In genomic region chrX:5025283-5025682, dm6 we compare ENCODE assay signal across 5 fruit fly cellular contexts.
TF ChIP-seq lines count a peak whose summit lies in the region.

No protein-coding gene starts in this region.

- no peak for TF ChIP-seq CTCF in whole organism, embryonic (GFP tag; optimal IDR thresholded peaks at IDR 0.05; lab: Kevin White, UChicago)

TF ChIP-seq in whole organism, 6 proteins besides CTCF, POLR2A, EP300 and RAD21:
- TF ChIP-seq EcR (GFP tag; optimal IDR thresholded peaks at IDR 0.05; lab: Kevin White, UChicago): no peak
- peak; percentile 61 for TF ChIP-seq pan (optimal IDR thresholded peaks at IDR 0.05; lab: Kevin White, UChicago)

TF ChIP-seq in whole organism, embryonic, 481 proteins besides CTCF, POLR2A, EP300 and RAD21:
- TF ChIP-seq lbe (GFP tag; optimal IDR thresholded peaks at IDR 0.05; lab: Kevin White, UChicago) (peak; percentile 76), CG15514 (GFP tag; optimal IDR thresholded peaks at IDR 0.05; lab: Kevin White, UChicago) (no peak), corto (GFP tag; optimal IDR thresholded peaks at IDR 0.05; lab: Kevin White, UChicago) (peak; percentile 19), lola (GFP tag; optimal IDR thresholded peaks at IDR 0.05; lab: Kevin White, UChicago) (no peak), twi (tag; optimal IDR thresholded peaks at IDR 0.05; lab: Kevin White, UChicago) (no peak)
TF ChIP-seq in whole organism, embryonic: peak in this region for 2.

TF ChIP-seq in whole organism, prepupa, 60 proteins besides CTCF, POLR2A, EP300 and RAD21 (continues in another document):
- no peak for TF ChIP-seq CG10669 (GFP tag; optimal IDR thresholded peaks at IDR 0.05; lab: Kevin White, UChicago)
- peak; percentile 85 for TF ChIP-seq esn (GFP tag; optimal IDR thresholded peaks at IDR 0.05; lab: Kevin White, UChicago)
- peak; percentile 83 for TF ChIP-seq Eip78C (GFP tag; lab: Kevin White, UChicago)
- peak; percentile 84 for TF ChIP-seq topi (GFP tag; optimal IDR thresholded peaks at IDR 0.05; lab: Kevin White, UChicago)
- TF ChIP-seq Smox (GFP tag; optimal IDR thresholded peaks at IDR 0.05; lab: Kevin White, UChicago): peak; percentile 80
- TF ChIP-seq CG3032 (tag; optimal IDR thresholded peaks at IDR 0.05; lab: Kevin White, UChicago): no peak
- TF ChIP-seq cyc (GFP tag; optimal IDR thresholded peaks at IDR 0.05; lab: Kevin White, UChicago): peak; percentile 68
- TF ChIP-seq dac (GFP tag; optimal IDR thresholded peaks at IDR 0.05; lab: Kevin White, UChicago): no peak
- no peak for TF ChIP-seq CG9139 (GFP tag; optimal IDR thresholded peaks at IDR 0.05; lab: Kevin White, UChicago)
- peak; percentile 21 for TF ChIP-seq CG32006 (GFP tag; optimal IDR thresholded peaks at IDR 0.05; lab: Kevin White, UChicago)
- peak; percentile 36 for TF ChIP-seq CG6792 (GFP tag; optimal IDR thresholded peaks at IDR 0.05; lab: Kevin White, UChicago)
- TF ChIP-seq lz (GFP tag; optimal IDR thresholded peaks at IDR 0.05; lab: Kevin White, UChicago): peak; percentile 79
- TF ChIP-seq Eip93F (GFP tag; optimal IDR thresholded peaks at IDR 0.05; lab: Kevin White, UChicago): peak; percentile 65
- TF ChIP-seq net (GFP tag; optimal IDR thresholded peaks at IDR 0.05; lab: Kevin White, UChicago): no peak
- peak; percentile 48; the same call in 2 of the 3 replicates for TF ChIP-seq CG6163 (GFP tag; IDR thresholded peaks at IDR 0.05; lab: Robert Waterston, UW)
- peak; percentile 21 for TF ChIP-seq CG11902 (GFP tag; optimal IDR thresholded peaks at IDR 0.05; lab: Kevin White, UChicago)
- no peak for TF ChIP-seq Ets96B (tag; optimal IDR thresholded peaks at IDR 0.05; lab: Kevin White, UChicago)
- TF ChIP-seq Hr4 (GFP tag; optimal IDR thresholded peaks at IDR 0.05; lab: Kevin White, UChicago): peak; percentile 9
- TF ChIP-seq Blimp-1 (GFP tag; optimal IDR thresholded peaks at IDR 0.05; lab: Kevin White, UChicago): no peak
- TF ChIP-seq CG8319 (GFP tag; optimal IDR thresholded peaks at IDR 0.05; lab: Kevin White, UChicago): peak; percentile 27
- no peak for TF ChIP-seq eg (GFP tag; IDR thresholded peaks at IDR 0.05; lab: Robert Waterston, UW)
- peak; percentile 20 for TF ChIP-seq Eip75B (GFP tag; optimal IDR thresholded peaks at IDR 0.05; lab: Kevin White, UChicago)
- TF ChIP-seq CG8632 (GFP tag; optimal IDR thresholded peaks at IDR 0.05; lab: Kevin White, UChicago): peak; percentile 25
- TF ChIP-seq ss (GFP tag; optimal IDR thresholded peaks at IDR 0.05; lab: Kevin White, UChicago): no peak
- TF ChIP-seq CG6276 (GFP tag; optimal IDR thresholded peaks at IDR 0.05; lab: Kevin White, UChicago): no peak
- TF ChIP-seq Hr39 (GFP tag; optimal IDR thresholded peaks at IDR 0.05; lab: Kevin White, UChicago): peak; percentile 66
- no peak for TF ChIP-seq salr (GFP tag; optimal IDR thresholded peaks at IDR 0.05; lab: Kevin White, UChicago)
- TF ChIP-seq fd59A (GFP tag; optimal IDR thresholded peaks at IDR 0.05; lab: Kevin White, UChicago): no peak
- peak; percentile 68 for TF ChIP-seq CG31627 (GFP tag; optimal IDR thresholded peaks at IDR 0.05; lab: Kevin White, UChicago)

TF ChIP-seq in whole organism, pupa, 21 proteins besides CTCF, POLR2A, EP300 and RAD21:
- TF ChIP-seq CG4496 (GFP tag; IDR thresholded peaks at IDR 0.05; lab: Robert Waterston, UW) (no peak), D1 (tag; optimal IDR thresholded peaks at IDR 0.05; lab: Kevin White, UChicago) (no peak), Pif1B (GFP tag; optimal IDR thresholded peaks at IDR 0.05; lab: Kevin White, UChicago) (peak; percentile 44), CG8301 (tag; optimal IDR thresholded peaks at IDR 0.05; lab: Kevin White, UChicago) (no peak), EcR (GFP tag; optimal IDR thresholded peaks at IDR 0.05; lab: Kevin White, UChicago) (no peak), Ets98B (GFP tag; IDR thresholded peaks at IDR 0.05; lab: Robert Waterston, UW) (no peak), gl (tag; optimal IDR thresholded peaks at IDR 0.05; lab: Kevin White, UChicago) (no peak), CG14655 (GFP tag; optimal IDR thresholded peaks at IDR 0.05; lab: Kevin White, UChicago) (peak; percentile 10), CG34367 (tag; optimal IDR thresholded peaks at IDR 0.05; lab: Kevin White, UChicago) (no peak), Snoo (tag; optimal IDR thresholded peaks at IDR 0.05; lab: Kevin White, UChicago) (peak; percentile 66), CG32121 (GFP tag; IDR thresholded peaks at IDR 0.05; lab: Robert Waterston, UW) (no peak), CG9948 (tag; optimal IDR thresholded peaks at IDR 0.05; lab: Kevin White, UChicago) (peak; percentile 14), CG12605 (GFP tag; IDR thresholded peaks at IDR 0.05; lab: Robert Waterston, UW) (no peak), CG10348 (GFP tag; IDR thresholded peaks at IDR 0.05; lab: Robert Waterston, UW) (no peak), CG13204 (GFP tag; optimal IDR thresholded peaks at IDR 0.05; lab: Kevin White, UChicago) (no peak), CG17806 (tag; optimal IDR thresholded peaks at IDR 0.05; lab: Kevin White, UChicago) (peak; percentile 12), fd96Ca (GFP tag; IDR thresholded peaks at IDR 0.05; lab: Robert Waterston, UW) (no peak), CG8159 (tag; optimal IDR thresholded peaks at IDR 0.05; lab: Kevin White, UChicago) (no peak), rn (GFP tag; IDR thresholded peaks at IDR 0.05; lab: Robert Waterston, UW) (no peak), Pif1A (GFP tag; optimal IDR thresholded peaks at IDR 0.05; lab: Kevin White, UChicago) (peak; percentile 4), CG15710 (tag; optimal IDR thresholded peaks at IDR 0.05; lab: Kevin White, UChicago) (no peak)

TF ChIP-seq in whole organism, wandering third instar larva, 38 proteins besides CTCF, POLR2A, EP300 and RAD21:
- TF ChIP-seq Hr83 (GFP tag; optimal IDR thresholded peaks at IDR 0.05; lab: Kevin White, UChicago; ENCODE audit: poor library complexity, severe bottlenecking) (no peak), brk (GFP tag; optimal IDR thresholded peaks at IDR 0.05; lab: Kevin White, UChicago) (peak; percentile 61), usp (GFP tag; optimal IDR thresholded peaks at IDR 0.05; lab: Kevin White, UChicago) (no peak), Dfd (GFP tag; optimal IDR thresholded peaks at IDR 0.05; lab: Kevin White, UChicago) (no peak), Myc (optimal IDR thresholded peaks at IDR 0.05; lab: Kevin White, UChicago) (no peak), lola (GFP tag; optimal IDR thresholded peaks at IDR 0.05; lab: Kevin White, UChicago) (no peak), fru (GFP tag; optimal IDR thresholded peaks at IDR 0.05; lab: Kevin White, UChicago) (peak; percentile 68), OdsH (GFP tag; optimal IDR thresholded peaks at IDR 0.05; lab: Kevin White, UChicago) (peak; percentile 66), Sp1 (GFP tag; optimal IDR thresholded peaks at IDR 0.05; lab: Kevin White, UChicago) (peak; percentile 74), Rel (GFP tag; optimal IDR thresholded peaks at IDR 0.05; lab: Kevin White, UChicago) (peak; percentile 31), Rel (tag; optimal IDR thresholded peaks at IDR 0.05; lab: Kevin White, UChicago) (peak; percentile 6), sv (GFP tag; optimal IDR thresholded peaks at IDR 0.05; lab: Kevin White, UChicago) (no peak), Dif (GFP tag; optimal IDR thresholded peaks at IDR 0.05; lab: Kevin White, UChicago; ENCODE audit: partially characterized antibody) (no peak), ey (GFP tag; optimal IDR thresholded peaks at IDR 0.05; lab: Kevin White, UChicago) (peak; percentile 60), CG9705 (GFP tag; optimal IDR thresholded peaks at IDR 0.05; lab: Kevin White, UChicago) (peak; percentile 38), GATAd (GFP tag; optimal IDR thresholded peaks at IDR 0.05; lab: Kevin White, UChicago) (no peak), N (GFP tag; optimal IDR thresholded peaks at IDR 0.05; lab: Kevin White, UChicago) (no peak), Mio (GFP tag; optimal IDR thresholded peaks at IDR 0.05; lab: Kevin White, UChicago) (no peak), CG32264 (GFP tag; optimal IDR thresholded peaks at IDR 0.05; lab: Kevin White, UChicago) (no peak), jim (GFP tag; optimal IDR thresholded peaks at IDR 0.05; lab: Kevin White, UChicago) (no peak), foxo (GFP tag; optimal IDR thresholded peaks at IDR 0.05; lab: Kevin White, UChicago) (peak in 1 of 2 experiments; percentile 72), psq (GFP tag; optimal IDR thresholded peaks at IDR 0.05; lab: Kevin White, UChicago) (peak; percentile 63), dsf (GFP tag; optimal IDR thresholded peaks at IDR 0.05; lab: Kevin White, UChicago; ENCODE audit: borderline replicate concordance) (no peak), Vsx2 (GFP tag; optimal IDR thresholded peaks at IDR 0.05; lab: Kevin White, UChicago; ENCODE audit: partially characterized antibody) (no peak), pan (optimal IDR thresholded peaks at IDR 0.05; lab: Kevin White, UChicago) (no peak), dl (GFP tag; optimal IDR thresholded peaks at IDR 0.05; lab: Kevin White, UChicago; ENCODE audit: insufficient read depth in 1 of 2, partially characterized antibody in 2 of 2) (no peak), Hr78 (GFP tag; optimal IDR thresholded peaks at IDR 0.05; lab: Kevin White, UChicago) (no peak), br (GFP tag; optimal IDR thresholded peaks at IDR 0.05; lab: Kevin White, UChicago) (peak; percentile 58), dmrt93B (GFP tag; optimal IDR thresholded peaks at IDR 0.05; lab: Kevin White, UChicago) (peak; percentile 65), Hnf4 (GFP tag; optimal IDR thresholded peaks at IDR 0.05; lab: Kevin White, UChicago) (peak; percentile 49), CrebA (GFP tag; optimal IDR thresholded peaks at IDR 0.05; lab: Kevin White, UChicago; ENCODE audit: borderline replicate concordance) (peak; percentile 29), Jra (GFP tag; optimal IDR thresholded peaks at IDR 0.05; lab: Kevin White, UChicago) (no peak), rgr (GFP tag; optimal IDR thresholded peaks at IDR 0.05; lab: Kevin White, UChicago) (peak; percentile 69), tai (GFP tag; optimal IDR thresholded peaks at IDR 0.05; lab: Kevin White, UChicago) (no peak), HLH106 (tag; optimal IDR thresholded peaks at IDR 0.05; lab: Kevin White, UChicago) (peak; percentile 79), Abd-B (GFP tag; optimal IDR thresholded peaks at IDR 0.05; lab: Kevin White, UChicago) (no peak), h (GFP tag; optimal IDR thresholded peaks at IDR 0.05; lab: Kevin White, UChicago) (peak; percentile 78), sage (GFP tag; optimal IDR thresholded peaks at IDR 0.05; lab: Kevin White, UChicago) (peak; percentile 71), woc (GFP tag; optimal IDR thresholded peaks at IDR 0.05; lab: Kevin White, UChicago) (peak; percentile 57)
